Fruit fly (Drosophila melanogaster) whole organism, pupa: ENCODE measurements around the gene CG5984.

Experiments used
- CG32121 ChIP-seq: fragments of 200-800 bp; sonication (Bioruptor generic); IDR thresholded peaks from 2 replicates; pipeline ENCODE4 v1.3.6; 2022; ENCODE audit warnings: missing biosample characterization, missing genetic modification characterization
- CG8301 ChIP-seq: fragments of 200-800 bp; sonication (Bioruptor generic); optimal IDR thresholded peaks from 2 replicates; lab custom pipeline; 2018; ENCODE audit warnings: missing biosample characterization, mild to moderate bottlenecking, missing genetic modification characterization
- EcR ChIP-seq: fragments of 200-800 bp; sonication (Bioruptor generic); optimal IDR thresholded peaks from 3 replicates; lab custom pipeline; 2019; ENCODE audit warnings: missing biosample characterization, missing genetic modification characterization, mild to moderate bottlenecking, moderate library complexity, missing genetic modification reagents

DNA sequence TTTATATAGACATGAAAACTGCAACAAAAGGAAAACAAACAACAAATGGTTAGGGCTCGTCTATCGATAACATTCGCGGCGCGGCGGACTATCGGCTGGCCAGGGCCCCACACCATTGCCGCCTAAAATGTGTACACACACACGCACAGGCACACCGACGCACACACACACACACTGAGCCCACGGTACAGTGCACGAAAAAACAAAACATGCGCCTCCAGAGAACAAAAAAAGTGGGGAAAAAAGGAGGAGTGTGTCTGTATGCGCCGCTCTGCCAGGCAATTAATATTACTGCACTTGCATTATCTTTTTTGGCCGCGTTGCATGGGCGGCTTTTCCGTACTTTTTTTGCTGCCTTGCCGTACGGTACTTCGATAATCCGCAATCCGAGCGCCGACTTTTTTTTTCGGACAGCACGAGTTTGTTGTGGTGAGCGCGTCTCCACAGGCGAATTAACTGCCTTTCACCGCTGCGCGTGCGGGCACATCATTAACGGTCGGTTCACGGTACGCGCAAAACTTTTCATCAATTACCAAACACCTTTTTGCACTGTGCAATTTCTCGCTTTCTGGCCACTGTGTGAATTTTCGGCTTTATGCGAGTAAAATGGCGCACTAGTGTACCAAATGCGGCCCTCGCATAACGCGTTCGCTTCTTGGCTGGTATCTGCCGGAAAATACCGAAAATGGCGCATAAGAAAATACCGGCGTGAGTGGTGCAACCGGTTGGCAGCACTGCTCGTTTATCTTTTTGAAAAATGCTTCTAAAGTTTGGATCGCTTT is 15.8 kb upstream of the CG5984 start, which contains the start of gene woc:
- TF ChIP-seq EcR (GFP tag; lab: Kevin White, UChicago) (peak; percentile 2), CG32121 (GFP tag; lab: Robert Waterston, UW) (peak; percentile 82), CG8301 (peak; percentile 82)
